Fruit fly (Drosophila melanogaster) whole organism, embryonic: Measurements from ENCODE around the gene Spc105R.

Source experiments
- Bdp1 ChIP-seq: fragments of 200-800 bp; sonication (Bioruptor generic); optimal IDR thresholded peaks from 3 replicates; lab custom pipeline; 2016; ENCODE audit warnings: missing biosample characterization, missing genetic modification characterization
- CG10267 ChIP-seq: fragments of 200-800 bp; sonication (Bioruptor generic); optimal IDR thresholded peaks from 2 replicates; lab custom pipeline; 2018; ENCODE audit warnings: missing biosample characterization, mild to moderate bottlenecking, missing genetic modification characterization, moderate library complexity
- CG12769 ChIP-seq: fragments of 200-800 bp; sonication (Bioruptor generic); optimal IDR thresholded peaks from 2 replicates; lab custom pipeline; 2019; ENCODE audit warnings: missing biosample characterization, mild to moderate bottlenecking, missing genetic modification characterization, moderate library complexity
- CG13296 ChIP-seq: fragments of 200-800 bp; sonication (Bioruptor generic); optimal IDR thresholded peaks from 3 replicates; lab custom pipeline; 2018; ENCODE audit warnings: missing biosample characterization, mild to moderate bottlenecking, missing genetic modification characterization
- CG16779 ChIP-seq: fragments of 200-800 bp; sonication (Bioruptor generic); IDR thresholded peaks from 2 replicates; pipeline ENCODE4 v1.3.6; 2022; ENCODE audit warnings: missing biosample characterization, missing genetic modification characterization
- CG17385 ChIP-seq: fragments of 200-800 bp; sonication (Bioruptor generic); optimal IDR thresholded peaks from 3 replicates; lab custom pipeline; 2018; ENCODE audit warnings: missing biosample characterization, mild to moderate bottlenecking, missing genetic modification characterization
- CG18764 ChIP-seq: fragments of 200-800 bp; sonication (Bioruptor generic); optimal IDR thresholded peaks from 3 replicates; lab custom pipeline; 2016; ENCODE audit warnings: missing biosample characterization, missing genetic modification characterization
- CG34422 ChIP-seq: fragments of 200-800 bp; sonication (Bioruptor generic); IDR thresholded peaks from 3 replicates; pipeline ENCODE4 v1.3.6; 2022; ENCODE audit warnings: missing biosample characterization, missing genetic modification characterization
- CG4360 ChIP-seq: fragments of 200-800 bp; sonication (Bioruptor generic); IDR thresholded peaks from 2 replicates; pipeline ENCODE4 v1.3.6; 2022; ENCODE audit warnings: missing biosample characterization, missing genetic modification characterization
- CG4404 ChIP-seq: fragments of 200-800 bp; sonication (Bioruptor generic); IDR thresholded peaks from 2 replicates; pipeline ENCODE4 v1.3.6; 2022; ENCODE audit warnings: missing biosample characterization, missing genetic modification characterization
- CG6765 ChIP-seq: fragments of 200-800 bp; sonication (Bioruptor generic); optimal IDR thresholded peaks from 3 replicates; lab custom pipeline; 2017; ENCODE audit warnings: missing biosample characterization, mild to moderate bottlenecking, missing genetic modification characterization
- CG7372 ChIP-seq: fragments of 200-800 bp; sonication (Bioruptor generic); IDR thresholded peaks from 2 replicates; pipeline ENCODE4 v1.3.6; 2022; ENCODE audit warnings: missing biosample characterization, missing genetic modification characterization
- CG8089 ChIP-seq: fragments of 200-800 bp; sonication (Bioruptor generic); optimal IDR thresholded peaks from 3 replicates; lab custom pipeline; 2016; ENCODE audit warnings: missing biosample characterization, missing genetic modification characterization
- Dip3 ChIP-seq: fragments of 200-800 bp; sonication (Bioruptor generic); optimal IDR thresholded peaks from 3 replicates; lab custom pipeline; 2016; ENCODE audit warnings: missing biosample characterization, missing genetic modification characterization
- Dp ChIP-seq: fragments of 200-800 bp; sonication (Bioruptor generic); optimal IDR thresholded peaks from 2 replicates; lab custom pipeline; 2018; ENCODE audit warnings: missing biosample characterization, mild to moderate bottlenecking, missing genetic modification characterization, moderate library complexity
- Dref ChIP-seq: fragments of 200-800 bp; sonication (Bioruptor generic); IDR thresholded peaks from 2 replicates; pipeline ENCODE4 v1.3.6; 2022; ENCODE audit warnings: missing biosample characterization, missing genetic modification characterization
- E2f2 ChIP-seq: fragments of 200-800 bp; sonication (Bioruptor generic); IDR thresholded peaks from 2 replicates; pipeline ENCODE4 v1.3.6; 2022; ENCODE audit warnings: missing biosample characterization, missing genetic modification characterization
- Eip74EF ChIP-seq, 2 experiments: fragments of 200-800 bp in 1 of 2; fragments of >200 bp in 1 of 2; sonication (Bioruptor generic) in 1 of 2; optimal IDR thresholded peaks; 2 replicates each; lab custom pipeline; 2017 to 2019; ENCODE audit warnings: missing biosample characterization in 2 of 2, missing genetic modification characterization in 2 of 2, mild to moderate bottlenecking in 1 of 2, moderate library complexity in 1 of 2
- Elba2 ChIP-seq: fragments of 200-800 bp; sonication (Bioruptor generic); optimal IDR thresholded peaks from 3 replicates; lab custom pipeline; 2016; ENCODE audit warnings: missing biosample characterization, missing genetic modification characterization
- Fer2 ChIP-seq: fragments of 200-800 bp; sonication (Bioruptor generic); optimal IDR thresholded peaks from 2 replicates; lab custom pipeline; 2018; ENCODE audit warnings: missing biosample characterization, mild to moderate bottlenecking, missing genetic modification characterization, moderate library complexity
- GATAe ChIP-seq: fragments of 200-800 bp; sonication (Bioruptor generic); conservative IDR thresholded peaks from 2 replicates; pipeline ENCODE4 v1.3.6; 2022; ENCODE audit warnings: missing biosample characterization, missing genetic modification characterization
- H2.0 ChIP-seq: fragments of 200-800 bp; sonication (Bioruptor generic); IDR thresholded peaks from 2 replicates; pipeline ENCODE4 v1.3.6; 2022; ENCODE audit warnings: missing biosample characterization, missing genetic modification characterization
- HHEX ChIP-seq: fragments of 200-800 bp; sonication (Bioruptor generic); optimal IDR thresholded peaks from 3 replicates; lab custom pipeline; 2017; ENCODE audit warnings: missing biosample characterization, mild to moderate bottlenecking, missing genetic modification characterization, missing genetic modification reagents
- Hmx ChIP-seq: fragments of 200-800 bp; sonication (Bioruptor generic); optimal IDR thresholded peaks from 2 replicates; lab custom pipeline; 2016; ENCODE audit warnings: missing biosample characterization, missing genetic modification characterization
- Hsf ChIP-seq: fragments of 200-800 bp; sonication (Bioruptor generic); optimal IDR thresholded peaks from 3 replicates; lab custom pipeline; 2016; ENCODE audit warnings: missing biosample characterization, missing genetic modification characterization
- Mes4 ChIP-seq: fragments of 200-800 bp; sonication (Bioruptor generic); optimal IDR thresholded peaks from 2 replicates; lab custom pipeline; 2016; ENCODE audit warnings: missing biosample characterization, missing genetic modification characterization
- NC2α ChIP-seq: fragments of 200-800 bp; sonication (Bioruptor generic); optimal IDR thresholded peaks from 2 replicates; lab custom pipeline; 2016; ENCODE audit warnings: missing biosample characterization, missing genetic modification characterization
- NC2β ChIP-seq: fragments of 200-800 bp; sonication (Bioruptor generic); optimal IDR thresholded peaks from 2 replicates; lab custom pipeline; 2016; ENCODE audit warnings: missing biosample characterization, missing genetic modification characterization
- Neu2 ChIP-seq: fragments of 200-800 bp; sonication (Bioruptor generic); optimal IDR thresholded peaks from 3 replicates; lab custom pipeline; 2016; ENCODE audit warnings: missing biosample characterization, missing genetic modification characterization, borderline replicate concordance
- Nf-YB ChIP-seq: fragments of 200-800 bp; sonication (Bioruptor generic); optimal IDR thresholded peaks from 3 replicates; lab custom pipeline; 2019; ENCODE audit warnings: missing biosample characterization, mild to moderate bottlenecking, missing genetic modification characterization, moderate library complexity
- Pdp1 ChIP-seq, 2 experiments: fragments of 200-800 bp; sonication (Bioruptor generic); optimal IDR thresholded peaks; 3 replicates each; lab custom pipeline; 2016; ENCODE audit warnings: missing biosample characterization in 2 of 2, missing genetic modification characterization in 2 of 2, mild to moderate bottlenecking in 1 of 2, moderate library complexity in 1 of 2
- Rfx ChIP-seq: fragments of 200-800 bp; sonication (Bioruptor generic); IDR thresholded peaks from 2 replicates; pipeline ENCODE4 v1.3.6; 2022; ENCODE audit warnings: missing biosample characterization, missing genetic modification characterization
- Spps ChIP-seq: fragments of 200-800 bp; sonication (Bioruptor generic); optimal IDR thresholded peaks from 2 replicates; lab custom pipeline; 2018; ENCODE audit warnings: missing biosample characterization, mild to moderate bottlenecking, missing genetic modification characterization
- ato ChIP-seq: fragments of 200-800 bp; sonication (Bioruptor generic); IDR thresholded peaks from 2 replicates; pipeline ENCODE4 v1.3.6; 2022; ENCODE audit warnings: missing biosample characterization, missing genetic modification characterization; ENCODE audit not compliant: partially characterized antibody
- crc ChIP-seq: fragments of 200-800 bp; sonication (Bioruptor generic); optimal IDR thresholded peaks from 2 replicates; lab custom pipeline; 2016; ENCODE audit warnings: missing biosample characterization, missing genetic modification characterization
- dati ChIP-seq: fragments of 200-800 bp; sonication (Bioruptor generic); IDR thresholded peaks from 2 replicates; pipeline ENCODE4 v1.3.6; 2022; ENCODE audit warnings: missing biosample characterization, missing genetic modification characterization
- eve ChIP-seq, 2 experiments: fragments of >200 bp; optimal IDR thresholded peaks; 2 replicates each; lab custom pipeline; 2017; ENCODE audit warnings: missing biosample characterization in 2 of 2, missing genetic modification characterization in 2 of 2
- grn ChIP-seq: fragments of 200-800 bp; sonication (Bioruptor generic); optimal IDR thresholded peaks from 3 replicates; lab custom pipeline; 2017; ENCODE audit warnings: missing biosample characterization, missing genetic modification characterization
- h ChIP-seq: fragments of >200 bp; optimal IDR thresholded peaks from 2 replicates; lab custom pipeline; 2017
- her ChIP-seq: fragments of 200-800 bp; sonication (Bioruptor generic); optimal IDR thresholded peaks from 2 replicates; lab custom pipeline; 2016; ENCODE audit warnings: missing biosample characterization, missing genetic modification characterization
- hkb ChIP-seq, 2 experiments: fragments of 200-800 bp in 1 of 2; fragments of >200 bp in 1 of 2; sonication (Bioruptor generic) in 1 of 2; IDR thresholded peaks in 1 of 2; optimal IDR thresholded peaks in 1 of 2; 2 replicates each; pipeline versions ENCODE4 v1.3.6 to Lab custom; 2017 to 2022; ENCODE audit warnings: missing biosample characterization in 1 of 2, missing genetic modification characterization in 1 of 2
- hth ChIP-seq: fragments of >200 bp; optimal IDR thresholded peaks from 2 replicates; lab custom pipeline; 2017; ENCODE audit warnings: inconsistent platforms
- nerfin-1 ChIP-seq: fragments of 200-800 bp; sonication (Bioruptor generic); optimal IDR thresholded peaks from 3 replicates; lab custom pipeline; 2019; ENCODE audit warnings: missing biosample characterization, mild to moderate bottlenecking, missing genetic modification characterization, moderate library complexity
- sc ChIP-seq, 3 experiments: fragments of >200 bp in 2 of 3; fragments of 200-800 bp in 1 of 3; sonication (Bioruptor generic) in 1 of 3; optimal IDR thresholded peaks; 2 replicates in 2 of 3; 3 replicates in 1 of 3; lab custom pipeline; 2017; ENCODE audit warnings: mild to moderate bottlenecking in 1 of 3, missing biosample characterization in 1 of 3, missing genetic modification characterization in 1 of 3, missing genetic modification reagents in 1 of 3
- sd ChIP-seq: fragments of 200-800 bp; sonication (Bioruptor generic); optimal IDR thresholded peaks from 3 replicates; lab custom pipeline; 2018; ENCODE audit warnings: missing biosample characterization, mild to moderate bottlenecking, missing genetic modification characterization, moderate library complexity
- sim ChIP-seq: fragments of 200-800 bp; sonication (Bioruptor generic); IDR thresholded peaks from 2 replicates; pipeline ENCODE4 v1.3.6; 2022; ENCODE audit warnings: missing biosample characterization, missing genetic modification characterization
- sug ChIP-seq: fragments of 200-800 bp; optimal IDR thresholded peaks from 2 replicates; lab custom pipeline; 2019; ENCODE audit warnings: missing biosample characterization, mild to moderate bottlenecking, missing genetic modification characterization, moderate library complexity
- tup ChIP-seq: fragments of 200-800 bp; sonication (Bioruptor generic); optimal IDR thresholded peaks from 2 replicates; lab custom pipeline; 2016; ENCODE audit warnings: missing biosample characterization, mild to moderate bottlenecking, missing genetic modification characterization, moderate library complexity
- unc-4 ChIP-seq: fragments of 200-800 bp; sonication (Bioruptor generic); IDR thresholded peaks from 2 replicates; pipeline ENCODE4 v1.3.6; 2022; ENCODE audit warnings: missing biosample characterization, missing genetic modification characterization; ENCODE audit not compliant: partially characterized antibody
- yki ChIP-seq: fragments of >200 bp; optimal IDR thresholded peaks from 3 replicates; lab custom pipeline; 2018

Spc105R gene

DNA sequence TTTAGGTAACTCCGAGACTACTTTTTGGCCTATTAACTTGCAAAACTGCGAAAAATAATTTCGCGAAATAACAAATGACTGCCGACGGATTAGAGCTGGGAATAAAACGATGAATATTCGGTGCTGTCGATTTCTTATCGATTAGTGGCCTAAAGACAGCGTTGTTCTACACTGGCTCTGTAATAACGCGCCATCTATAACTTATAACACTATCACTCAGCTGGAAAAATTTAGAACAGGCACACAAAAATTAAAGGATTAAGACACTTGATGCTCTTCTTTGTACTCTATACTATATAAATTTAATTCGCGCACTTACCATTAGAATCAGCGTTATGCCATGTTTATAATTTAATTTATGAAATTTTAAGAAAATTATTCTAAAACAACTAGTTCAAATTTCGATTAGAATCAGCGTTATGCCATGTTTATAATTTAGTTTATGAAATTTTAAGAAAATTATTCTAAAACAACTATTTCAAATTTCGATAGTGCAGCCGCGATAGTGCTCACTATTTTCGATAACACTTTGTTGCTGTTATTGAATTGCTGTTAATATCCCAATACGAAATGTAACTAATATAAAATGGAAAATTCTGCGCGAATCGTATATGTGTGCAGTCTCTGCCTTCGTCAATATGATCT lies 41.4 kb downstream of the Spc105R start, which contains the start of the genes CSN3 and CG11456 (continued):
- TF ChIP-seq CG7372 (GFP tag; lab: Robert Waterston, UW) (no peak), H2.0 (GFP tag; lab: Robert Waterston, UW) (peak; percentile 45; the same call in 1 of the 2 replicates), CG34422 (GFP tag; lab: Robert Waterston, UW) (peak; percentile 34; the same call in 2 of the 3 replicates), her (GFP tag; lab: Kevin White, UChicago) (peak; percentile 13), CG18764 (GFP tag; lab: Kevin White, UChicago) (peak; percentile 26), Hsf (GFP tag; lab: Kevin White, UChicago) (peak; percentile 57), tup (GFP tag; lab: Kevin White, UChicago) (no peak), NC2α (GFP tag; lab: Kevin White, UChicago) (no peak), yki (lab: Kevin White, UChicago) (no peak), CG17385 (GFP tag; lab: Kevin White, UChicago) (no peak), sug (no peak), unc-4 (peak; percentile 70), hth (lab: Kevin White, UChicago) (no peak), Nf-YB (no peak), eve (GFP tag; optimal IDR thresholded peaks at IDR 0.05; lab: Kevin White, UChicago) (no peak), CG8089 (GFP tag; lab: Kevin White, UChicago) (no peak), dati (GFP tag; lab: Robert Waterston, UW) (no peak), Rfx (GFP tag; lab: Robert Waterston, UW) (peak; percentile 77), grn (no peak), CG6765 (GFP tag; lab: Kevin White, UChicago) (no peak), Dref (peak; percentile 95), Elba2 (no peak), Pdp1 (GFP tag; optimal IDR thresholded peaks at IDR 0.05; lab: Kevin White, UChicago) (peak in 1 of 2 experiments; percentile 33), Dp (peak; percentile 70), CG4360 (GFP tag; lab: Robert Waterston, UW) (no peak), NC2β (peak; percentile 50), CG13296 (no peak), hkb (optimal IDR thresholded peaks at IDR 0.05; lab: Kevin White, UChicago) (no peak), hkb (GFP tag; IDR thresholded peaks at IDR 0.05; lab: Robert Waterston, UW) (no peak), Bdp1 (GFP tag; lab: Kevin White, UChicago) (peak; percentile 6), Mes4 (GFP tag; lab: Kevin White, UChicago) (peak; percentile 6), nerfin-1 (tag; lab: Kevin White, UChicago) (no peak), E2f2 (peak; percentile 81), Spps (tag; lab: Kevin White, UChicago) (no peak), Hmx (GFP tag; lab: Kevin White, UChicago) (no peak), ato (peak; percentile 50; the same call in 1 of the 2 replicates), CG12769 (tag; lab: Kevin White, UChicago) (no peak), HHEX (GFP tag; lab: Kevin White, UChicago) (no peak), sc (optimal IDR thresholded peaks at IDR 0.05; lab: Kevin White, UChicago) (no peak), sc (GFP tag; optimal IDR thresholded peaks at IDR 0.05; lab: Kevin White, UChicago) (no peak), CG4404 (GFP tag; lab: Robert Waterston, UW) (no peak), h (lab: Kevin White, UChicago) (no peak), CG10267 (tag; lab: Kevin White, UChicago) (peak; percentile 97), Dip3 (GFP tag; lab: Kevin White, UChicago) (peak; percentile 30), sim (GFP tag; lab: Robert Waterston, UW) (no peak), GATAe (no peak), Fer2 (tag; lab: Kevin White, UChicago) (no peak), sd (tag; lab: Kevin White, UChicago) (no peak), CG16779 (GFP tag; lab: Robert Waterston, UW) (no peak), crc (GFP tag; lab: Kevin White, UChicago) (no peak), Neu2 (GFP tag; lab: Kevin White, UChicago) (peak; percentile 0), Eip74EF (GFP tag; optimal IDR thresholded peaks at IDR 0.05; lab: Kevin White, UChicago) (no peak)
